Fruit fly (Drosophila melanogaster) whole organism, embryonic: ENCODE results near the gene CG43248.

Source experiments
- CG10366 ChIP-seq: fragments of 200-800 bp; sonication (Bioruptor generic); IDR thresholded peaks from 2 replicates; pipeline ENCODE4 v1.3.6; 2022; ENCODE audit warnings: missing biosample characterization, missing genetic modification characterization
- CG12071 ChIP-seq: fragments of 200-800 bp; sonication (Bioruptor generic); optimal IDR thresholded peaks from 3 replicates; lab custom pipeline; 2018; ENCODE audit warnings: missing biosample characterization, mild to moderate bottlenecking, missing genetic modification characterization
- CG12155 ChIP-seq: fragments of 200-800 bp; sonication (Bioruptor generic); optimal IDR thresholded peaks from 3 replicates; lab custom pipeline; 2016; ENCODE audit warnings: missing biosample characterization, missing genetic modification characterization
- CG1233 ChIP-seq: fragments of 200-800 bp; sonication (Bioruptor generic); optimal IDR thresholded peaks from 4 replicates; lab custom pipeline; 2018; ENCODE audit warnings: missing biosample characterization, mild to moderate bottlenecking, missing genetic modification characterization
- CG13287 ChIP-seq: fragments of 200-800 bp; sonication (Bioruptor generic); IDR thresholded peaks from 2 replicates; pipeline ENCODE4 v1.3.6; 2022; ENCODE audit warnings: missing biosample characterization, missing genetic modification characterization; ENCODE audit not compliant: partially characterized antibody
- CG14014 ChIP-seq: fragments of 200-800 bp; sonication (Bioruptor generic); IDR thresholded peaks from 2 replicates; pipeline ENCODE4 v1.3.6; 2022; ENCODE audit warnings: missing biosample characterization, missing genetic modification characterization
- CG15514 ChIP-seq: fragments of 200-800 bp; sonication (Bioruptor generic); optimal IDR thresholded peaks from 3 replicates; lab custom pipeline; 2017; ENCODE audit warnings: missing biosample characterization, missing genetic modification characterization, mild to moderate bottlenecking, moderate library complexity, missing genetic modification reagents
- CG34224 ChIP-seq: fragments of 200-800 bp; sonication (Bioruptor generic); IDR thresholded peaks from 3 replicates; pipeline ENCODE4 v1.3.6; 2022; ENCODE audit warnings: missing biosample characterization, missing genetic modification characterization; ENCODE audit not compliant: partially characterized antibody
- CG34376 ChIP-seq: fragments of 200-800 bp; sonication (Bioruptor generic); optimal IDR thresholded peaks from 2 replicates; lab custom pipeline; 2018; ENCODE audit warnings: missing biosample characterization, mild to moderate bottlenecking, missing genetic modification characterization
- CG34422 ChIP-seq: fragments of 200-800 bp; sonication (Bioruptor generic); IDR thresholded peaks from 3 replicates; pipeline ENCODE4 v1.3.6; 2022; ENCODE audit warnings: missing biosample characterization, missing genetic modification characterization
- CG6813 ChIP-seq: fragments of 200-800 bp; sonication (Bioruptor generic); optimal IDR thresholded peaks from 2 replicates; lab custom pipeline; 2017; ENCODE audit warnings: missing biosample characterization, missing genetic modification characterization, mild to moderate bottlenecking, moderate library complexity, missing genetic modification reagents
- CG7556 ChIP-seq: fragments of 200-800 bp; sonication (Bioruptor generic); optimal IDR thresholded peaks from 2 replicates; lab custom pipeline; 2017; ENCODE audit warnings: missing biosample characterization, mild to moderate bottlenecking, missing genetic modification characterization
- CG7987 ChIP-seq: fragments of 200-800 bp; sonication (Bioruptor generic); optimal IDR thresholded peaks from 2 replicates; lab custom pipeline; 2018; ENCODE audit warnings: missing biosample characterization, mild to moderate bottlenecking, missing genetic modification characterization, moderate library complexity
- Chrac-16 ChIP-seq: fragments of 200-800 bp; sonication (Bioruptor generic); optimal IDR thresholded peaks from 3 replicates; lab custom pipeline; 2016; ENCODE audit warnings: missing biosample characterization, missing genetic modification characterization
- Dp ChIP-seq: fragments of 200-800 bp; sonication (Bioruptor generic); optimal IDR thresholded peaks from 2 replicates; lab custom pipeline; 2018; ENCODE audit warnings: missing biosample characterization, mild to moderate bottlenecking, missing genetic modification characterization, moderate library complexity
- Ets97D ChIP-seq: fragments of 200-800 bp; sonication (Bioruptor generic); optimal IDR thresholded peaks from 3 replicates; lab custom pipeline; 2016; ENCODE audit warnings: missing biosample characterization, missing genetic modification characterization
- HmgZ ChIP-seq: fragments of 200-800 bp; sonication (Bioruptor generic); optimal IDR thresholded peaks from 2 replicates; lab custom pipeline; 2018; ENCODE audit warnings: missing biosample characterization, mild to moderate bottlenecking, missing genetic modification characterization
- Hr78 ChIP-seq, 2 experiments: fragments of 200-800 bp in 1 of 2; fragments of >200 bp in 1 of 2; sonication (Bioruptor generic) in 1 of 2; optimal IDR thresholded peaks; 2 replicates each; lab custom pipeline; 2017 to 2019; ENCODE audit warnings: missing biosample characterization in 2 of 2, missing genetic modification characterization in 2 of 2, mild to moderate bottlenecking in 1 of 2, moderate library complexity in 1 of 2
- Lhr ChIP-seq: fragments of 200-800 bp; sonication (Bioruptor generic); optimal IDR thresholded peaks from 3 replicates; lab custom pipeline; 2017; ENCODE audit warnings: mild to moderate bottlenecking, missing biosample characterization, missing genetic modification reagents, missing genetic modification characterization
- MTF-1 ChIP-seq: fragments of 200-800 bp; sonication (Bioruptor generic); optimal IDR thresholded peaks from 2 replicates; lab custom pipeline; 2018; ENCODE audit warnings: missing biosample characterization, mild to moderate bottlenecking, missing genetic modification characterization, borderline replicate concordance
- Max ChIP-seq: fragments of 200-800 bp; sonication (Bioruptor generic); optimal IDR thresholded peaks from 2 replicates; lab custom pipeline; 2016; ENCODE audit warnings: missing biosample characterization, mild to moderate bottlenecking, missing genetic modification characterization
- Trl ChIP-seq, 3 experiments: fragments of >200 bp in 2 of 3; fragments of 200-800 bp in 1 of 3; sonication (Bioruptor generic) in 1 of 3; optimal IDR thresholded peaks; 2 replicates in 1 of 3; 3 replicates in 2 of 3; lab custom pipeline; 2016 to 2017; ENCODE audit warnings: missing biosample characterization in 1 of 3, missing genetic modification characterization in 1 of 3
- Xrp1 ChIP-seq: fragments of 200-800 bp; sonication (Bioruptor generic); IDR thresholded peaks from 2 replicates; pipeline ENCODE4 v1.3.6; 2022; ENCODE audit warnings: missing biosample characterization, missing genetic modification characterization
- chinmo ChIP-seq: fragments of 200-800 bp; sonication (Bioruptor generic); IDR thresholded peaks from 4 replicates; pipeline ENCODE4 v1.3.6; 2022; ENCODE audit warnings: missing biosample characterization, missing genetic modification characterization; ENCODE audit not compliant: partially characterized antibody
- chn ChIP-seq: fragments of 200-800 bp; sonication (Bioruptor generic); optimal IDR thresholded peaks from 2 replicates; lab custom pipeline; 2016; ENCODE audit warnings: missing biosample characterization, missing genetic modification characterization
- ci ChIP-seq: fragments of 200-800 bp; sonication (Bioruptor generic); IDR thresholded peaks from 3 replicates; pipeline ENCODE4 v1.3.6; 2022; ENCODE audit warnings: missing biosample characterization, missing genetic modification characterization
- crol ChIP-seq: fragments of 200-800 bp; sonication (Bioruptor generic); IDR thresholded peaks from 2 replicates; pipeline ENCODE4 v1.3.6; 2022; ENCODE audit warnings: missing biosample characterization, missing genetic modification characterization
- exex ChIP-seq: fragments of 200-800 bp; sonication (Bioruptor generic); optimal IDR thresholded peaks from 4 replicates; lab custom pipeline; 2018; ENCODE audit warnings: missing biosample characterization, mild to moderate bottlenecking, missing genetic modification characterization, moderate library complexity
- ftz-f1 ChIP-seq: fragments of 200-800 bp; sonication (Bioruptor generic); optimal IDR thresholded peaks from 2 replicates; lab custom pipeline; 2016; ENCODE audit warnings: missing biosample characterization, missing genetic modification characterization
- grn ChIP-seq: fragments of 200-800 bp; sonication (Bioruptor generic); optimal IDR thresholded peaks from 3 replicates; lab custom pipeline; 2017; ENCODE audit warnings: missing biosample characterization, missing genetic modification characterization
- hbn ChIP-seq: fragments of 200-800 bp; sonication (Bioruptor generic); IDR thresholded peaks from 2 replicates; pipeline ENCODE4 v1.3.6; 2022; ENCODE audit warnings: missing biosample characterization, missing genetic modification characterization; ENCODE audit not compliant: partially characterized antibody
- her ChIP-seq: fragments of 200-800 bp; sonication (Bioruptor generic); optimal IDR thresholded peaks from 2 replicates; lab custom pipeline; 2016; ENCODE audit warnings: missing biosample characterization, missing genetic modification characterization
- knrl ChIP-seq: fragments of 200-800 bp; sonication (Bioruptor generic); IDR thresholded peaks from 3 replicates; pipeline ENCODE4 v1.3.6; 2022; ENCODE audit warnings: missing biosample characterization, missing genetic modification characterization; ENCODE audit not compliant: partially characterized antibody
- lab ChIP-seq: fragments of 200-800 bp; sonication (Bioruptor generic); optimal IDR thresholded peaks from 3 replicates; lab custom pipeline; 2017; ENCODE audit warnings: missing biosample characterization, missing genetic modification characterization, mild to moderate bottlenecking, moderate library complexity, missing genetic modification reagents
- scrt ChIP-seq: fragments of 200-800 bp; sonication (Bioruptor generic); optimal IDR thresholded peaks from 2 replicates; lab custom pipeline; 2018; ENCODE audit warnings: missing biosample characterization, mild to moderate bottlenecking, missing genetic modification characterization, moderate library complexity
- sqz ChIP-seq: fragments of 200-800 bp; sonication (Bioruptor generic); optimal IDR thresholded peaks from 3 replicates; lab custom pipeline; 2018; ENCODE audit warnings: missing biosample characterization, mild to moderate bottlenecking, missing genetic modification characterization
- sug ChIP-seq: fragments of 200-800 bp; optimal IDR thresholded peaks from 2 replicates; lab custom pipeline; 2019; ENCODE audit warnings: missing biosample characterization, mild to moderate bottlenecking, missing genetic modification characterization, moderate library complexity
- wek ChIP-seq: fragments of 200-800 bp; sonication (Bioruptor generic); optimal IDR thresholded peaks from 3 replicates; lab custom pipeline; 2018; ENCODE audit warnings: missing biosample characterization, mild to moderate bottlenecking, missing genetic modification characterization, moderate library complexity
- zen ChIP-seq: fragments of 200-800 bp; sonication (Bioruptor generic); optimal IDR thresholded peaks from 3 replicates; lab custom pipeline; 2018; ENCODE audit warnings: missing biosample characterization, mild to moderate bottlenecking, missing genetic modification characterization, moderate library complexity

The CG43248 gene

dm6 chr3L:15514405-15514804, 16.9 kb downstream of the CG43248 start (continued):
- no peak for TF ChIP-seq Lhr
- TF ChIP-seq knrl (GFP tag; lab: Robert Waterston, UW) = no peak
- TF ChIP-seq hbn (GFP tag; lab: Robert Waterston, UW) = peak; percentile 25; the same call in 1 of the 2 replicates
- TF ChIP-seq sug = peak; percentile 66
- TF ChIP-seq Hr78 (GFP tag; optimal IDR thresholded peaks at IDR 0.05; lab: Kevin White, UChicago) = peak in 1 of 2 experiments; percentile 1
- TF ChIP-seq CG12155 = no peak
- TF ChIP-seq CG6813 (GFP tag; lab: Kevin White, UChicago) = no peak
- peak; percentile 35 for TF ChIP-seq her
- peak; percentile 49 for TF ChIP-seq sqz (GFP tag; lab: Kevin White, UChicago)
- TF ChIP-seq chinmo (GFP tag; lab: Robert Waterston, UW) = peak; percentile 82; the same call in 3 of the 4 replicates
- peak; percentile 98 for TF ChIP-seq crol (GFP tag; lab: Robert Waterston, UW)
- TF ChIP-seq CG14014 (GFP tag; lab: Robert Waterston, UW) = peak; percentile 20; the same call in 1 of the 2 replicates
- TF ChIP-seq CG12071 = peak; percentile 23
- peak; percentile 84 for TF ChIP-seq chn
- peak; percentile 5 for TF ChIP-seq Dp
- peak; percentile 13 for TF ChIP-seq MTF-1 (GFP tag; lab: Kevin White, UChicago)
- TF ChIP-seq CG15514 (GFP tag; lab: Kevin White, UChicago) = peak; percentile 12
- TF ChIP-seq CG34422 (GFP tag; lab: Robert Waterston, UW) = peak; percentile 94; the same call in 2 of the 3 replicates
- peak; percentile 22 for TF ChIP-seq grn (GFP tag; lab: Kevin White, UChicago)
- TF ChIP-seq CG34224 (GFP tag; lab: Robert Waterston, UW) = peak; percentile 55; the same call in 2 of the 3 replicates
- peak; percentile 58 for TF ChIP-seq CG7987 (GFP tag; lab: Kevin White, UChicago)
- TF ChIP-seq Trl (optimal IDR thresholded peaks at IDR 0.05; lab: Kevin White, UChicago) = peak; percentile 94 to 97
- TF ChIP-seq Trl (GFP tag; optimal IDR thresholded peaks at IDR 0.05; lab: Kevin White, UChicago) = peak; percentile 17
- TF ChIP-seq CG1233 (GFP tag; lab: Kevin White, UChicago) = peak; percentile 3
- peak; percentile 9 for TF ChIP-seq HmgZ
- TF ChIP-seq scrt (GFP tag; lab: Kevin White, UChicago) = peak; percentile 21
- peak; percentile 35 for TF ChIP-seq Max (GFP tag; lab: Kevin White, UChicago)
- peak; percentile 49 for TF ChIP-seq lab (GFP tag; lab: Kevin White, UChicago)
- TF ChIP-seq CG13287 (GFP tag; lab: Robert Waterston, UW) = peak; percentile 68
- TF ChIP-seq ci (GFP tag; lab: Robert Waterston, UW) = peak; percentile 27; the same call in 1 of the 3 replicates
- TF ChIP-seq zen (tag; lab: Kevin White, UChicago) = no peak
- TF ChIP-seq ftz-f1 (GFP tag; lab: Kevin White, UChicago) = peak; percentile 86
- 0 out of 2 replicates have a peak, but pooled peaks have one; percentile 10 for TF ChIP-seq Xrp1 (GFP tag; lab: Robert Waterston, UW)
- peak; percentile 50 for TF ChIP-seq wek (GFP tag; lab: Kevin White, UChicago)
- peak; percentile 13 for TF ChIP-seq CG7556 (GFP tag; lab: Kevin White, UChicago)
- no peak for TF ChIP-seq CG10366 (GFP tag; lab: Robert Waterston, UW)
- peak; percentile 48 for TF ChIP-seq CG34376
- no peak for TF ChIP-seq Chrac-16 (GFP tag; lab: Kevin White, UChicago)

DNA sequence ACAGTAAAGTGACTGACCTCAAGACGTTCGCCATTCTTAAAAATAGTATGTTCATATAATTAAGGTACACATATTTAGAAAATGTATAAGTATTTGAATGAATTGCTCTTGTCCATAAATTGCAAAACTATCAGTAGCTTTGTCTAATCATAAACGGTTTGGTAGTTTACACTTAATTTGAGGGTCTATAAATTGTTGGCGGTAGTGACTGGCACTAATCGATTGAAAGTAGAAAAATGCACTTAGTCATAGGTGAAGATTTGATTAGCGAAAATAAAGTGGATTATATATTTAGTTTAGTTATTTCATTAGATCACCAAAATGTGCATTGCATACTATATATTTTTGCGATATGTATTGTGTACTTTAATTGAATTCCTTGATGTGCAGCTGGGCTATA, 17.5 kb downstream of the CG43248 start:
- TF ChIP-seq Ets97D (GFP tag; lab: Kevin White, UChicago) (no peak), exex (peak; percentile 49)
